Fruit fly (Drosophila melanogaster) whole organism, embryonic: ENCODE results near the gene FeCH.
A peak's percentile ranks its signal among the peaks of the same experiment; 100 is the strongest.

ENCODE experiments used
- BEAF-32 ChIP-seq: fragments of 200-800 bp; sonication (Bioruptor generic); optimal IDR thresholded peaks from 3 replicates; lab custom pipeline; 2017; ENCODE audit warnings: missing biosample characterization, missing genetic modification characterization, mild to moderate bottlenecking, moderate library complexity, missing genetic modification reagents
- Bgb ChIP-seq: fragments of 200-800 bp; sonication (Bioruptor generic); IDR thresholded peaks from 2 replicates; pipeline ENCODE4 v1.3.6; 2022; ENCODE audit warnings: missing biosample characterization, missing genetic modification characterization; ENCODE audit not compliant: partially characterized antibody
- Bteb2 ChIP-seq: fragments of 200-800 bp; sonication (Bioruptor generic); optimal IDR thresholded peaks from 2 replicates; lab custom pipeline; 2016; ENCODE audit warnings: missing biosample characterization, missing genetic modification characterization
- CG12299 ChIP-seq: fragments of 200-800 bp; sonication (Bioruptor generic); optimal IDR thresholded peaks from 2 replicates; lab custom pipeline; 2018; ENCODE audit warnings: missing biosample characterization, mild to moderate bottlenecking, missing genetic modification characterization
- CG14441 ChIP-seq: fragments of 200-800 bp; sonication (Bioruptor generic); IDR thresholded peaks from 2 replicates; pipeline ENCODE4 v1.3.6; 2022; ENCODE audit warnings: missing biosample characterization, missing genetic modification characterization
- CG16863 ChIP-seq: fragments of 200-800 bp; sonication (Bioruptor generic); optimal IDR thresholded peaks from 3 replicates; lab custom pipeline; 2016; ENCODE audit warnings: missing biosample characterization, missing genetic modification characterization
- CG17568 ChIP-seq: fragments of 200-800 bp; sonication (Bioruptor generic); optimal IDR thresholded peaks from 2 replicates; lab custom pipeline; 2018; ENCODE audit warnings: missing biosample characterization, mild to moderate bottlenecking, missing genetic modification characterization, moderate library complexity
- CG3726 ChIP-seq: fragments of 200-800 bp; sonication (Bioruptor generic); IDR thresholded peaks from 3 replicates; pipeline ENCODE4, ENCODE4 v1.3.6; 2022; ENCODE audit warnings: missing biosample characterization, missing genetic modification characterization
- CG3847 ChIP-seq: fragments of 200-800 bp; sonication (Bioruptor generic); IDR thresholded peaks from 2 replicates; pipeline ENCODE4 v1.3.6; 2022; ENCODE audit warnings: missing biosample characterization, missing genetic modification characterization
- CG7372 ChIP-seq: fragments of 200-800 bp; sonication (Bioruptor generic); IDR thresholded peaks from 2 replicates; pipeline ENCODE4 v1.3.6; 2022; ENCODE audit warnings: missing biosample characterization, missing genetic modification characterization
- CG8089 ChIP-seq: fragments of 200-800 bp; sonication (Bioruptor generic); optimal IDR thresholded peaks from 3 replicates; lab custom pipeline; 2016; ENCODE audit warnings: missing biosample characterization, missing genetic modification characterization
- CG8944 ChIP-seq: fragments of 200-800 bp; sonication (Bioruptor generic); optimal IDR thresholded peaks from 3 replicates; lab custom pipeline; 2016; ENCODE audit warnings: missing biosample characterization, missing genetic modification characterization
- CG9932 ChIP-seq: fragments of 200-800 bp; sonication (Bioruptor generic); IDR thresholded peaks from 2 replicates; pipeline ENCODE4 v1.3.6; 2022; ENCODE audit warnings: missing biosample characterization, missing genetic modification characterization
- CHES-1-like ChIP-seq: fragments of 200-800 bp; sonication (Bioruptor generic); optimal IDR thresholded peaks from 2 replicates; lab custom pipeline; 2016; ENCODE audit warnings: missing biosample characterization, missing genetic modification characterization
- Dll ChIP-seq: fragments of 200-800 bp; sonication (Bioruptor generic); IDR thresholded peaks from 4 replicates; pipeline ENCODE4 v1.3.6; 2022; ENCODE audit warnings: missing biosample characterization, missing genetic modification characterization; ENCODE audit not compliant: partially characterized antibody
- HLH4C ChIP-seq: fragments of 200-800 bp; sonication (Bioruptor generic); IDR thresholded peaks from 3 replicates; pipeline ENCODE4 v1.3.6; 2022; ENCODE audit warnings: missing biosample characterization, missing genetic modification characterization; ENCODE audit not compliant: partially characterized antibody
- HLH54F ChIP-seq: fragments of 200-800 bp; sonication (Bioruptor generic); optimal IDR thresholded peaks from 3 replicates; lab custom pipeline; 2016; ENCODE audit warnings: missing biosample characterization, missing genetic modification characterization
- MBD-R2 ChIP-seq: fragments of 200-800 bp; sonication (Bioruptor generic); IDR thresholded peaks from 2 replicates; pipeline ENCODE4 v1.3.6; 2022; ENCODE audit warnings: missing biosample characterization, missing genetic modification characterization
- NfI ChIP-seq: fragments of 200-800 bp; sonication (Bioruptor generic); optimal IDR thresholded peaks from 3 replicates; lab custom pipeline; 2018; ENCODE audit warnings: missing biosample characterization, mild to moderate bottlenecking, missing genetic modification characterization, moderate library complexity
- Oli ChIP-seq: fragments of 200-800 bp; sonication (Bioruptor generic); optimal IDR thresholded peaks from 2 replicates; lab custom pipeline; 2018; ENCODE audit warnings: missing biosample characterization, mild to moderate bottlenecking, missing genetic modification characterization, moderate library complexity
- Opbp ChIP-seq: fragments of 200-800 bp; sonication (Bioruptor generic); IDR thresholded peaks from 3 replicates; pipeline ENCODE4 v1.3.6; 2022; ENCODE audit warnings: missing biosample characterization, missing genetic modification characterization; ENCODE audit not compliant: partially characterized antibody
- Poxn ChIP-seq: fragments of 200-800 bp; sonication (Bioruptor generic); IDR thresholded peaks from 2 replicates; pipeline ENCODE4 v1.3.6; 2022; ENCODE audit warnings: missing biosample characterization, missing genetic modification characterization
- Sry-δ ChIP-seq: fragments of 200-800 bp; sonication (Bioruptor generic); optimal IDR thresholded peaks from 2 replicates; lab custom pipeline; 2016; ENCODE audit warnings: missing biosample characterization, missing genetic modification characterization
- chn ChIP-seq: fragments of 200-800 bp; sonication (Bioruptor generic); optimal IDR thresholded peaks from 2 replicates; lab custom pipeline; 2016; ENCODE audit warnings: missing biosample characterization, missing genetic modification characterization
- ci ChIP-seq: fragments of 200-800 bp; sonication (Bioruptor generic); IDR thresholded peaks from 3 replicates; pipeline ENCODE4 v1.3.6; 2022; ENCODE audit warnings: missing biosample characterization, missing genetic modification characterization
- crp ChIP-seq, 2 experiments: fragments of 200-800 bp; sonication (Bioruptor generic); optimal IDR thresholded peaks; 2 replicates in 1 of 2; 3 replicates in 1 of 2; lab custom pipeline; 2017; ENCODE audit warnings: missing biosample characterization in 2 of 2, missing genetic modification characterization in 2 of 2, mild to moderate bottlenecking in 1 of 2, moderate library complexity in 1 of 2
- dan ChIP-seq: fragments of 200-800 bp; sonication (Bioruptor generic); IDR thresholded peaks from 2 replicates; pipeline ENCODE4 v1.3.6; 2022; ENCODE audit warnings: missing biosample characterization, missing genetic modification characterization
- en ChIP-seq: fragments of 200-800 bp; sonication (Bioruptor generic); optimal IDR thresholded peaks from 2 replicates; lab custom pipeline; 2016; ENCODE audit warnings: missing biosample characterization, missing genetic modification characterization
- fd102C ChIP-seq: fragments of 200-800 bp; sonication (Bioruptor generic); optimal IDR thresholded peaks from 2 replicates; lab custom pipeline; 2018; ENCODE audit warnings: missing biosample characterization, mild to moderate bottlenecking, missing genetic modification characterization, moderate library complexity
- hbn ChIP-seq: fragments of 200-800 bp; sonication (Bioruptor generic); IDR thresholded peaks from 2 replicates; pipeline ENCODE4 v1.3.6; 2022; ENCODE audit warnings: missing biosample characterization, missing genetic modification characterization; ENCODE audit not compliant: partially characterized antibody
- hkb ChIP-seq, 2 experiments: fragments of 200-800 bp in 1 of 2; fragments of >200 bp in 1 of 2; sonication (Bioruptor generic) in 1 of 2; IDR thresholded peaks in 1 of 2; optimal IDR thresholded peaks in 1 of 2; 2 replicates each; pipeline versions ENCODE4 v1.3.6 to Lab custom; 2017 to 2022; ENCODE audit warnings: missing biosample characterization in 1 of 2, missing genetic modification characterization in 1 of 2
- jumu ChIP-seq: fragments of 200-800 bp; sonication (Bioruptor generic); optimal IDR thresholded peaks from 3 replicates; lab custom pipeline; 2016; ENCODE audit warnings: missing biosample characterization, missing genetic modification characterization
- nerfin-1 ChIP-seq: fragments of 200-800 bp; sonication (Bioruptor generic); optimal IDR thresholded peaks from 3 replicates; lab custom pipeline; 2019; ENCODE audit warnings: missing biosample characterization, mild to moderate bottlenecking, missing genetic modification characterization, moderate library complexity
- oc ChIP-seq: fragments of 200-800 bp; sonication (Bioruptor generic); optimal IDR thresholded peaks from 2 replicates; lab custom pipeline; 2018; ENCODE audit warnings: missing biosample characterization, mild to moderate bottlenecking, missing genetic modification characterization, moderate library complexity
- p53 ChIP-seq: fragments of 200-800 bp; sonication (Bioruptor generic); optimal IDR thresholded peaks from 2 replicates; lab custom pipeline; 2016; ENCODE audit warnings: missing biosample characterization, missing genetic modification characterization
- pan ChIP-seq, 4 experiments: fragments of >200 bp in 3 of 4; fragments of 200-800 bp in 1 of 4; sonication (Bioruptor generic) in 1 of 4; optimal IDR thresholded peaks in 3 of 4; IDR thresholded peaks in 1 of 4; 2 replicates each; pipeline versions ENCODE4 v1.3.6 to Lab custom; 2017 to 2022; ENCODE audit warnings: missing biosample characterization in 2 of 4, missing genetic modification characterization in 2 of 4, mixed read lengths in 1 of 4
- phol ChIP-seq: fragments of 200-800 bp; sonication (Bioruptor generic); optimal IDR thresholded peaks from 3 replicates; lab custom pipeline; 2018; ENCODE audit warnings: missing biosample characterization, mild to moderate bottlenecking, missing genetic modification characterization, moderate library complexity
- pzg ChIP-seq: fragments of 200-800 bp; sonication (Bioruptor generic); optimal IDR thresholded peaks from 3 replicates; lab custom pipeline; 2018; ENCODE audit warnings: missing biosample characterization, mild to moderate bottlenecking, missing genetic modification characterization, moderate library complexity
- sisA ChIP-seq: fragments of 200-800 bp; sonication (Bioruptor generic); IDR thresholded peaks from 2 replicates; pipeline ENCODE4 v1.3.6; 2022; ENCODE audit warnings: missing biosample characterization, missing genetic modification characterization
- tgo ChIP-seq: fragments of 200-800 bp; sonication (Bioruptor generic); IDR thresholded peaks from 3 replicates; pipeline ENCODE4 v1.3.6; 2022; ENCODE audit warnings: missing biosample characterization, missing genetic modification characterization
- tin ChIP-seq: fragments of 200-800 bp; sonication (Bioruptor generic); optimal IDR thresholded peaks from 3 replicates; lab custom pipeline; 2016; ENCODE audit warnings: missing biosample characterization, missing genetic modification characterization
- unc-4 ChIP-seq: fragments of 200-800 bp; sonication (Bioruptor generic); IDR thresholded peaks from 2 replicates; pipeline ENCODE4 v1.3.6; 2022; ENCODE audit warnings: missing biosample characterization, missing genetic modification characterization; ENCODE audit not compliant: partially characterized antibody
- wor ChIP-seq: fragments of 200-800 bp; sonication (Bioruptor generic); IDR thresholded peaks from 2 replicates; pipeline ENCODE4 v1.3.6; 2022; ENCODE audit warnings: missing biosample characterization, missing genetic modification characterization
- zfh2 ChIP-seq: fragments of 200-800 bp; sonication (Bioruptor generic); optimal IDR thresholded peaks from 2 replicates; lab custom pipeline; 2016; ENCODE audit warnings: missing biosample characterization, missing genetic modification characterization

FeCH gene

DNA sequence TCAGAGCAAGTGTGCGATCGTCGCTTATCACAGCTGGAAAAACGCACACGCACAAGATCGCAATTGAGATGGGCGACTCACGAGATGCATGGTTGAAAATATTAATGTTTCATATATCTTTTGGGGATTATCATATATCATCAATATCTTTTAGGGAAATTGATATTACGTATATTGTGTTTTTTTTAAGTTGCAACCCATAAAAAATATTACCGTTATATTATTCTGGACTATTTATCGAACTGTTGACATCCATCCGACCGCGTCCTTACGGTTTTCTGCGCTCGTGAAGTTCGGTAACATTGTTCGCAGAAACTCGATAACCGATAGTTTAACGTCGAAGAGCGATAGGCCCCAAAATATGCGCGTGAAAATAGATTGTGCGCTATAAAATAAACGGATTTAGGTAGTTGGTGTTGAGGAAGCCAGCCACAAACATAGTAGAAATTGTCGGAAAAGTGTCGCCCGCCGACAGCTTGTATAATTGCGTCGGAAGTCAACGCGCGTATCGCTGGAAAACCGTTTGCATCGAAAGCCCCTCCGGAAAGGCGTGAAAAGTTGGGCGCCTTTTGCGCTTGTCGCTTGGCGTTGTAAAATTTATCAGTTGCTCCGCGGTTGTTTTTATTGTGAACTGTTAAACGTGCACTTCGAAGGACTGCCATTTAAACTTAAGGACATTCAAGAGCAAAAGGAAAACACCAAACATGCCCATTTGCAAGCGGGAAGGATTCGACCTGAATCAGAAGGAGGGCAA is 18.3 kb downstream of the FeCH start, which contains the start of the genes Mccc1 and Acf (continued):
- TF ChIP-seq pzg (GFP tag; lab: Kevin White, UChicago): peak; percentile 79
- TF ChIP-seq HLH4C: peak; percentile 76
- peak; percentile 53 for TF ChIP-seq CHES-1-like (GFP tag; lab: Kevin White, UChicago)
- peak; percentile 83 for TF ChIP-seq Sry-δ (GFP tag; lab: Kevin White, UChicago)
- TF ChIP-seq p53 (GFP tag; lab: Kevin White, UChicago): no peak
- TF ChIP-seq sisA (GFP tag; lab: Robert Waterston, UW): peak; percentile 20; the same call in 1 of the 2 replicates
- TF ChIP-seq tin (GFP tag; lab: Kevin White, UChicago): peak; percentile 22
- peak; percentile 41 for TF ChIP-seq Bteb2 (GFP tag; lab: Kevin White, UChicago)
- TF ChIP-seq dan (GFP tag; lab: Robert Waterston, UW): no peak
- TF ChIP-seq Bgb: peak; percentile 54; the same call in 1 of the 2 replicates
- no peak for TF ChIP-seq CG3726 (GFP tag; lab: Robert Waterston, UW)
- TF ChIP-seq CG14441 (GFP tag; lab: Robert Waterston, UW): peak; percentile 33; the same call in 1 of the 2 replicates
- peak; percentile 46; the same call in 1 of the 3 replicates for TF ChIP-seq tgo (GFP tag; lab: Robert Waterston, UW)
- TF ChIP-seq CG7372 (GFP tag; lab: Robert Waterston, UW): no peak
- no peak for TF ChIP-seq en
- TF ChIP-seq hkb (optimal IDR thresholded peaks at IDR 0.05; lab: Kevin White, UChicago): peak; percentile 13
- peak; percentile 45; the same call in 1 of the 2 replicates for TF ChIP-seq hkb (GFP tag; IDR thresholded peaks at IDR 0.05; lab: Robert Waterston, UW)
- no peak for TF ChIP-seq Poxn (GFP tag; lab: Robert Waterston, UW)
- TF ChIP-seq CG16863: peak; percentile 29
- no peak for TF ChIP-seq CG17568 (GFP tag; lab: Kevin White, UChicago)
- TF ChIP-seq Oli (tag; lab: Kevin White, UChicago): no peak
- TF ChIP-seq oc: no peak
- peak; percentile 73 for TF ChIP-seq Dll (GFP tag; lab: Robert Waterston, UW)
- no peak for TF ChIP-seq nerfin-1
- TF ChIP-seq phol (tag; lab: Kevin White, UChicago): peak; percentile 50
- TF ChIP-seq NfI (GFP tag; lab: Kevin White, UChicago): no peak
- peak; percentile 59; the same call in 2 of the 3 replicates for TF ChIP-seq ci (GFP tag; lab: Robert Waterston, UW)
- TF ChIP-seq HLH54F (GFP tag; lab: Kevin White, UChicago): peak; percentile 31
- peak; percentile 61 for TF ChIP-seq zfh2 (GFP tag; lab: Kevin White, UChicago)
- TF ChIP-seq CG12299 (tag; lab: Kevin White, UChicago): no peak
- TF ChIP-seq unc-4 (GFP tag; lab: Robert Waterston, UW): peak; percentile 57; the same call in 1 of the 2 replicates
- TF ChIP-seq CG9932 (GFP tag; lab: Robert Waterston, UW): peak; percentile 45
- peak; percentile 35; the same call in 1 of the 2 replicates for TF ChIP-seq MBD-R2 (GFP tag; lab: Robert Waterston, UW)
- no peak for TF ChIP-seq CG8089 (GFP tag; lab: Kevin White, UChicago)
- peak; percentile 76 for TF ChIP-seq BEAF-32 (GFP tag; lab: Kevin White, UChicago)
- TF ChIP-seq chn (GFP tag; lab: Kevin White, UChicago): no peak
- TF ChIP-seq hbn (GFP tag; lab: Robert Waterston, UW): peak; percentile 64
- TF ChIP-seq pan (optimal IDR thresholded peaks at IDR 0.05; lab: Kevin White, UChicago): no peak
- TF ChIP-seq pan (GFP tag; optimal IDR thresholded peaks at IDR 0.05 in 1 of 2, IDR thresholded peaks at IDR 0.05 in 1 of 2): peak in 1 of 2 experiments; percentile 43
- peak in 1 of 2 experiments; percentile 56 for TF ChIP-seq crp (GFP tag; optimal IDR thresholded peaks at IDR 0.05; lab: Kevin White, UChicago)
- no peak for TF ChIP-seq CG8944 (GFP tag; lab: Kevin White, UChicago)
- peak; percentile 44; the same call in 1 of the 2 replicates for TF ChIP-seq CG3847
- TF ChIP-seq fd102C: no peak
- no peak for TF ChIP-seq wor
- TF ChIP-seq jumu: peak; percentile 31
- peak; percentile 62; the same call in 2 of the 3 replicates for TF ChIP-seq Opbp
